Fruit fly (Drosophila melanogaster) whole organism, pupa: ENCODE measurements around the gene CG4238.

ENCODE experiments used
- CG10348 ChIP-seq: fragments of 200-800 bp; sonication (Bioruptor generic); IDR thresholded peaks from 2 replicates; pipeline ENCODE4 v1.3.6; 2022; ENCODE audit warnings: missing biosample characterization, missing genetic modification characterization
- CG14655 ChIP-seq: fragments of 200-800 bp; sonication (Bioruptor generic); optimal IDR thresholded peaks from 3 replicates; lab custom pipeline; 2017; ENCODE audit warnings: mild to moderate bottlenecking, missing biosample characterization, missing genetic modification reagents, missing genetic modification characterization
- CG15710 ChIP-seq: fragments of 200-800 bp; sonication (Bioruptor generic); optimal IDR thresholded peaks from 2 replicates; lab custom pipeline; 2018; ENCODE audit warnings: missing biosample characterization, mild to moderate bottlenecking, missing genetic modification characterization, moderate library complexity
- CG17806 ChIP-seq: fragments of 200-800 bp; sonication (Bioruptor generic); optimal IDR thresholded peaks from 2 replicates; lab custom pipeline; 2018; ENCODE audit warnings: missing biosample characterization, mild to moderate bottlenecking, missing genetic modification characterization, moderate library complexity
- CG32121 ChIP-seq: fragments of 200-800 bp; sonication (Bioruptor generic); IDR thresholded peaks from 2 replicates; pipeline ENCODE4 v1.3.6; 2022; ENCODE audit warnings: missing biosample characterization, missing genetic modification characterization
- CG34367 ChIP-seq: fragments of 200-800 bp; sonication (Bioruptor generic); optimal IDR thresholded peaks from 2 replicates; lab custom pipeline; 2018; ENCODE audit warnings: missing biosample characterization, mild to moderate bottlenecking, missing genetic modification characterization
- D1 ChIP-seq: fragments of 200-800 bp; sonication (Bioruptor generic); optimal IDR thresholded peaks from 2 replicates; lab custom pipeline; 2018; ENCODE audit warnings: missing biosample characterization, mild to moderate bottlenecking, missing genetic modification characterization, moderate library complexity
- EcR ChIP-seq: fragments of 200-800 bp; sonication (Bioruptor generic); optimal IDR thresholded peaks from 3 replicates; lab custom pipeline; 2019; ENCODE audit warnings: missing biosample characterization, missing genetic modification characterization, mild to moderate bottlenecking, moderate library complexity, missing genetic modification reagents
- Pif1B ChIP-seq: fragments of 200-800 bp; sonication (Bioruptor generic); optimal IDR thresholded peaks from 3 replicates; lab custom pipeline; 2016; ENCODE audit warnings: missing biosample characterization, missing genetic modification characterization
- Snoo ChIP-seq: fragments of 200-800 bp; sonication (Bioruptor generic); optimal IDR thresholded peaks from 3 replicates; lab custom pipeline; 2017; ENCODE audit warnings: missing biosample characterization, mild to moderate bottlenecking, missing genetic modification characterization, inconsistent platforms
- fd96Ca ChIP-seq: fragments of 200-800 bp; sonication (Bioruptor generic); IDR thresholded peaks from 3 replicates; pipeline ENCODE4 v1.3.6; 2022; ENCODE audit warnings: missing biosample characterization, missing genetic modification characterization

- TF ChIP-seq CG14655 (no peak), fd96Ca (GFP tag; lab: Robert Waterston, UW) (no peak), CG17806 (tag; lab: Kevin White, UChicago) (no peak), Snoo (tag; lab: Kevin White, UChicago) (no peak), Pif1B (GFP tag; lab: Kevin White, UChicago) (no peak), CG34367 (tag; lab: Kevin White, UChicago) (no peak), CG32121 (GFP tag; lab: Robert Waterston, UW) (no peak), CG10348 (GFP tag; lab: Robert Waterston, UW) (no peak), EcR (no peak), CG15710 (tag; lab: Kevin White, UChicago) (no peak), D1 (tag; lab: Kevin White, UChicago) (no peak)
Observed at dm6 chr2L:2031522-2031921, 21.9 kb downstream of the CG4238 start.
